Worm (Caenorhabditis elegans) whole organism, L2 larva: ENCODE results near the gene ZK228.1.
"Not testable (repeated sequence)": the region's sequence is repeated elsewhere in the genome, so short reads cannot be mapped to it uniquely, and the experiment has no call there.

Experiments used
- aly-2 ChIP-seq: fragments of 150-350 bp; optimal IDR thresholded peaks from 2 replicates; lab custom pipeline; 2014; ENCODE audit warnings: missing biosample characterization, missing genetic modification characterization
- egl-27 ChIP-seq: sonication (generic microtip); optimal IDR thresholded peaks from 3 replicates; lab custom pipeline; 2017; ENCODE audit warnings: missing biosample characterization, missing genetic modification reagents, missing genetic modification characterization
- gmeb-1 ChIP-seq: fragments of 150-350 bp; optimal IDR thresholded peaks from 2 replicates; lab custom pipeline; 2014; ENCODE audit warnings: missing biosample characterization, missing genetic modification characterization
- lin-39 ChIP-seq: fragments of 150-350 bp; optimal IDR thresholded peaks from 2 replicates; lab custom pipeline; 2014; ENCODE audit warnings: missing biosample characterization, missing genetic modification reagents, missing genetic modification characterization
- nhr-11 ChIP-seq: fragments of 150-350 bp; optimal IDR thresholded peaks from 2 replicates; lab custom pipeline; 2014; ENCODE audit warnings: missing biosample characterization, missing genetic modification characterization
- skn-1 ChIP-seq: sonication (generic microtip); optimal IDR thresholded peaks from 2 replicates; lab custom pipeline; 2017; ENCODE audit warnings: missing biosample characterization, missing genetic modification characterization
- sma-9 ChIP-seq, 2 experiments: fragments of 150-350 bp in 1 of 2; sonication (generic microtip) in 1 of 2; optimal IDR thresholded peaks; 2 replicates each; lab custom pipeline; 2014 to 2016; ENCODE audit warnings: missing genetic modification characterization in 2 of 2, mild to moderate bottlenecking in 1 of 2, missing biosample characterization in 1 of 2, missing compliant biosample characterization in 1 of 2, missing genetic modification reagents in 1 of 2, moderate library complexity in 1 of 2
- snpc-4 ChIP-seq: fragments of 150-350 bp; optimal IDR thresholded peaks from 2 replicates; lab custom pipeline; 2014; ENCODE audit warnings: missing biosample characterization, missing genetic modification characterization
- unc-39 ChIP-seq: fragments of 150-350 bp; optimal IDR thresholded peaks from 2 replicates; lab custom pipeline; 2014; ENCODE audit warnings: missing biosample characterization, missing genetic modification characterization
- unc-62 ChIP-seq: fragments of 150-350 bp; optimal IDR thresholded peaks from 2 replicates; lab custom pipeline; 2014; ENCODE audit warnings: missing biosample characterization, missing genetic modification reagents, missing genetic modification characterization
- zag-1 ChIP-seq: fragments of 150-350 bp; optimal IDR thresholded peaks from 2 replicates; lab custom pipeline; 2014; ENCODE audit warnings: missing biosample characterization, missing genetic modification characterization

ce11 chrV:18404767-18405166 is 39.5 kb upstream of the ZK228.1 start, which contains the start of gene srh-209:
- TF ChIP-seq lin-39 (tag; lab: Kevin White, UChicago); snpc-4; sma-9 (GFP tag; optimal IDR thresholded peaks at IDR 0.05; lab: Kevin White, UChicago); sma-9 (tag; optimal IDR thresholded peaks at IDR 0.05; lab: Kevin White, UChicago); unc-62; unc-39 (tag; lab: Kevin White, UChicago); zag-1 (tag; lab: Kevin White, UChicago); skn-1 (tag; lab: Kevin White, UChicago); nhr-11 (tag; lab: Kevin White, UChicago); aly-2; egl-27 (tag; lab: Kevin White, UChicago); gmeb-1 (tag; lab: Kevin White, UChicago): not testable (repeated sequence)
